Fruit fly (Drosophila melanogaster) whole organism, embryonic: ENCODE results near the gene CG42852.

Source experiments
- BEAF-32 ChIP-seq: fragments of 200-800 bp; sonication (Bioruptor generic); optimal IDR thresholded peaks from 3 replicates; lab custom pipeline; 2017; ENCODE audit warnings: missing biosample characterization, missing genetic modification characterization, mild to moderate bottlenecking, moderate library complexity, missing genetic modification reagents
- CG12659 ChIP-seq: fragments of 200-800 bp; sonication (Bioruptor generic); optimal IDR thresholded peaks from 3 replicates; lab custom pipeline; 2017; ENCODE audit warnings: mild to moderate bottlenecking, missing biosample characterization, missing genetic modification reagents, missing genetic modification characterization
- CG13296 ChIP-seq: fragments of 200-800 bp; sonication (Bioruptor generic); optimal IDR thresholded peaks from 3 replicates; lab custom pipeline; 2018; ENCODE audit warnings: missing biosample characterization, mild to moderate bottlenecking, missing genetic modification characterization
- CG17186 ChIP-seq: fragments of 200-800 bp; sonication (Bioruptor generic); optimal IDR thresholded peaks from 3 replicates; lab custom pipeline; 2017; ENCODE audit warnings: missing biosample characterization, missing genetic modification reagents, missing genetic modification characterization
- CG17328 ChIP-seq: fragments of 200-800 bp; sonication (Bioruptor generic); IDR thresholded peaks from 2 replicates; pipeline ENCODE4 v1.3.6; 2022; ENCODE audit warnings: missing biosample characterization, missing genetic modification characterization
- CG3847 ChIP-seq: fragments of 200-800 bp; sonication (Bioruptor generic); IDR thresholded peaks from 2 replicates; pipeline ENCODE4 v1.3.6; 2022; ENCODE audit warnings: missing biosample characterization, missing genetic modification characterization
- CG4707 ChIP-seq: fragments of 200-800 bp; sonication (Bioruptor generic); optimal IDR thresholded peaks from 2 replicates; lab custom pipeline; 2018; ENCODE audit warnings: missing biosample characterization, mild to moderate bottlenecking, missing genetic modification characterization, moderate library complexity
- CG4730 ChIP-seq: fragments of 200-800 bp; sonication (Bioruptor generic); IDR thresholded peaks from 2 replicates; pipeline ENCODE4 v1.3.6; 2022; ENCODE audit warnings: missing biosample characterization, missing genetic modification characterization
- CG6791 ChIP-seq: fragments of 200-800 bp; sonication (Bioruptor generic); IDR thresholded peaks from 3 replicates; pipeline ENCODE4 v1.3.6; 2022; ENCODE audit warnings: missing biosample characterization, missing genetic modification characterization; ENCODE audit not compliant: partially characterized antibody
- CG7963 ChIP-seq: fragments of 200-800 bp; sonication (Bioruptor generic); IDR thresholded peaks from 3 replicates; pipeline ENCODE4 v1.3.6; 2022; ENCODE audit warnings: missing biosample characterization, missing genetic modification characterization; ENCODE audit not compliant: partially characterized antibody
- CG7987 ChIP-seq: fragments of 200-800 bp; sonication (Bioruptor generic); optimal IDR thresholded peaks from 2 replicates; lab custom pipeline; 2018; ENCODE audit warnings: missing biosample characterization, mild to moderate bottlenecking, missing genetic modification characterization, moderate library complexity
- CG8359 ChIP-seq: fragments of 200-800 bp; sonication (Bioruptor generic); optimal IDR thresholded peaks from 2 replicates; lab custom pipeline; 2017; ENCODE audit warnings: missing biosample characterization, mild to moderate bottlenecking, missing genetic modification characterization, borderline replicate concordance
- CG8924 ChIP-seq: fragments of 200-800 bp; optimal IDR thresholded peaks from 3 replicates; lab custom pipeline; 2019; ENCODE audit warnings: missing biosample characterization, mild to moderate bottlenecking, missing genetic modification characterization, moderate library complexity
- CG9609 ChIP-seq: fragments of 200-800 bp; sonication (Bioruptor generic); optimal IDR thresholded peaks from 3 replicates; lab custom pipeline; 2016; ENCODE audit warnings: missing biosample characterization, missing genetic modification characterization
- D19B ChIP-seq: fragments of 200-800 bp; sonication (Bioruptor generic); optimal IDR thresholded peaks from 2 replicates; lab custom pipeline; 2017; ENCODE audit warnings: missing biosample characterization, mild to moderate bottlenecking, missing genetic modification characterization
- Deaf1 ChIP-seq: fragments of 200-800 bp; optimal IDR thresholded peaks from 3 replicates; lab custom pipeline; 2019; ENCODE audit warnings: missing biosample characterization, mild to moderate bottlenecking, missing genetic modification characterization, moderate library complexity
- Dll ChIP-seq: fragments of 200-800 bp; sonication (Bioruptor generic); IDR thresholded peaks from 4 replicates; pipeline ENCODE4 v1.3.6; 2022; ENCODE audit warnings: missing biosample characterization, missing genetic modification characterization; ENCODE audit not compliant: partially characterized antibody
- E2f1 ChIP-seq: fragments of 200-800 bp; sonication (Bioruptor generic); IDR thresholded peaks from 2 replicates; pipeline ENCODE4 v1.3.6; 2022; ENCODE audit warnings: missing biosample characterization, missing genetic modification characterization
- ERR ChIP-seq: fragments of 200-800 bp; sonication (Bioruptor generic); optimal IDR thresholded peaks from 2 replicates; lab custom pipeline; 2016; ENCODE audit warnings: missing biosample characterization, missing genetic modification characterization
- Ets65A ChIP-seq: fragments of 200-800 bp; sonication (Bioruptor generic); peaks from one replicate; lab custom pipeline; 2016; ENCODE audit warnings: missing biosample characterization, missing genetic modification characterization
- Lpt ChIP-seq: fragments of >200 bp; optimal IDR thresholded peaks from 2 replicates; lab custom pipeline; 2018; ENCODE audit warnings: missing biosample characterization, missing genetic modification characterization
- MBD-R2 ChIP-seq: fragments of 200-800 bp; sonication (Bioruptor generic); IDR thresholded peaks from 2 replicates; pipeline ENCODE4 v1.3.6; 2022; ENCODE audit warnings: missing biosample characterization, missing genetic modification characterization
- Max ChIP-seq: fragments of 200-800 bp; sonication (Bioruptor generic); optimal IDR thresholded peaks from 2 replicates; lab custom pipeline; 2016; ENCODE audit warnings: missing biosample characterization, mild to moderate bottlenecking, missing genetic modification characterization
- Med ChIP-seq: fragments of 200-800 bp; sonication (Bioruptor generic); peaks from one replicate; lab custom pipeline; 2016; ENCODE audit warnings: missing biosample characterization, missing genetic modification characterization, mild to moderate bottlenecking, inconsistent platforms, moderate library complexity
- Mes4 ChIP-seq: fragments of 200-800 bp; sonication (Bioruptor generic); optimal IDR thresholded peaks from 2 replicates; lab custom pipeline; 2016; ENCODE audit warnings: missing biosample characterization, missing genetic modification characterization
- Mrtf ChIP-seq: fragments of 200-800 bp; sonication (Bioruptor generic); IDR thresholded peaks from 3 replicates; pipeline ENCODE4 v1.3.6; 2022; ENCODE audit warnings: missing biosample characterization, missing genetic modification characterization
- NC2β ChIP-seq: fragments of 200-800 bp; sonication (Bioruptor generic); optimal IDR thresholded peaks from 2 replicates; lab custom pipeline; 2016; ENCODE audit warnings: missing biosample characterization, missing genetic modification characterization
- Ravus ChIP-seq: fragments of 200-800 bp; sonication (Bioruptor generic); IDR thresholded peaks from 2 replicates; pipeline ENCODE4 v1.3.6; 2022; ENCODE audit warnings: missing biosample characterization, missing genetic modification characterization
- Scr ChIP-seq: fragments of 200-800 bp; sonication (Bioruptor generic); IDR thresholded peaks from 2 replicates; pipeline ENCODE4 v1.3.6; 2022; ENCODE audit warnings: missing biosample characterization, missing genetic modification characterization; ENCODE audit not compliant: partially characterized antibody
- YL-1 ChIP-seq: fragments of 200-800 bp; sonication (Bioruptor generic); optimal IDR thresholded peaks from 3 replicates; lab custom pipeline; 2017; ENCODE audit warnings: missing biosample characterization, mild to moderate bottlenecking, missing genetic modification characterization
- bbx ChIP-seq: fragments of 200-800 bp; sonication (Bioruptor generic); IDR thresholded peaks from 2 replicates; pipeline ENCODE4 v1.3.6; 2022; ENCODE audit warnings: missing biosample characterization, missing genetic modification characterization; ENCODE audit not compliant: partially characterized antibody
- cas ChIP-seq: fragments of 200-800 bp; sonication (Bioruptor generic); IDR thresholded peaks from 2 replicates; pipeline ENCODE4 v1.3.6; 2022; ENCODE audit warnings: missing biosample characterization, missing genetic modification characterization
- chm ChIP-seq: fragments of 200-800 bp; sonication (Bioruptor generic); IDR thresholded peaks from 2 replicates; pipeline ENCODE4 v1.3.6; 2022; ENCODE audit warnings: missing biosample characterization, missing genetic modification characterization
- crol ChIP-seq: fragments of 200-800 bp; sonication (Bioruptor generic); IDR thresholded peaks from 2 replicates; pipeline ENCODE4 v1.3.6; 2022; ENCODE audit warnings: missing biosample characterization, missing genetic modification characterization
- dm ChIP-seq: fragments of 200-800 bp; sonication (Bioruptor generic); optimal IDR thresholded peaks from 3 replicates; lab custom pipeline; 2016; ENCODE audit warnings: missing biosample characterization, missing genetic modification characterization
- fd3F ChIP-seq: fragments of 200-800 bp; sonication (Bioruptor generic); optimal IDR thresholded peaks from 2 replicates; lab custom pipeline; 2018; ENCODE audit warnings: missing biosample characterization, mild to moderate bottlenecking, missing genetic modification characterization, moderate library complexity
- gro ChIP-seq: fragments of 200-800 bp; sonication (Bioruptor generic); optimal IDR thresholded peaks from 2 replicates; lab custom pipeline; 2016; ENCODE audit warnings: missing biosample characterization, missing genetic modification characterization
- hb ChIP-seq: fragments of 200-800 bp; sonication (Bioruptor generic); IDR thresholded peaks from 3 replicates; pipeline ENCODE4 v1.3.6; 2022; ENCODE audit warnings: missing biosample characterization, missing genetic modification characterization; ENCODE audit not compliant: partially characterized antibody
- ken ChIP-seq: fragments of 200-800 bp; sonication (Bioruptor generic); IDR thresholded peaks from 3 replicates; pipeline ENCODE4 v1.3.6; 2022; ENCODE audit warnings: missing biosample characterization, missing genetic modification characterization
- pros ChIP-seq: fragments of 200-800 bp; sonication (Bioruptor generic); optimal IDR thresholded peaks from 3 replicates; lab custom pipeline; 2019; ENCODE audit warnings: missing biosample characterization, mild to moderate bottlenecking, missing genetic modification characterization, moderate library complexity
- row ChIP-seq: fragments of 200-800 bp; sonication (Bioruptor generic); IDR thresholded peaks from 3 replicates; pipeline ENCODE4 v1.3.6; 2022; ENCODE audit warnings: missing biosample characterization, missing genetic modification characterization
- sens ChIP-seq: fragments of 200-800 bp; sonication (Bioruptor generic); peaks from one replicate; lab custom pipeline; 2016; ENCODE audit warnings: missing biosample characterization, missing genetic modification characterization
- ssp ChIP-seq: fragments of 200-800 bp; sonication (Bioruptor generic); IDR thresholded peaks from 2 replicates; pipeline ENCODE4 v1.3.6; 2022; ENCODE audit warnings: missing biosample characterization, missing genetic modification characterization
- zen ChIP-seq: fragments of 200-800 bp; sonication (Bioruptor generic); optimal IDR thresholded peaks from 3 replicates; lab custom pipeline; 2018; ENCODE audit warnings: missing biosample characterization, mild to moderate bottlenecking, missing genetic modification characterization, moderate library complexity

Gene CG42852

DNA sequence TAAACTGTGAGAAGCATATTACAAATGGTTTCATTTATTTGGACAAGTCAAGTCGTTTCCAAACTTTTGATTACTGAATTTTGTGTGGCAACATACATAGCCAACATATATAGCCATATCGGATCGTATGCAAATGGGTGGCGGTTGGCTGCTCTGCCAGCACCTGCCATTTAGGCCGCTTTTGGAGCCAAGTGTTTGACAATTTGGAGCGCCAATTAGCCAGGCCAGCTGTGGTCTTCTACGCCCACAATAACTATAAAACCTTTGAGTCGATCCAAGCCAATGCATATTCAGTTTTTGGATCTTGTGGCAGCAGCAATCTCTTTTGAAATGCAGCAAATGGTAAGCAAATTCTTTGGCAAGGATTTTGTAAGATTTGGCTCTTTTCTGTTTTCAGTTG, 30.7 kb upstream of the CG42852 start, which contains the start of gene CG13031:
Gene CG13031 (plus strand): TSS at position 301 of the 400 bp plus-strand sequence.
- TF ChIP-seq pros (GFP tag; lab: Kevin White, UChicago) = no peak
- TF ChIP-seq CG7987 (GFP tag; lab: Kevin White, UChicago) = no peak
- TF ChIP-seq Lpt (GFP tag; lab: Kevin White, UChicago) = no peak
- TF ChIP-seq hb (GFP tag; lab: Robert Waterston, UW) = no peak
- no peak for TF ChIP-seq ken (GFP tag; lab: Robert Waterston, UW)
- TF ChIP-seq cas = no peak
- TF ChIP-seq CG13296 (GFP tag; lab: Kevin White, UChicago) = no peak
- no peak for TF ChIP-seq Ravus (GFP tag; lab: Robert Waterston, UW)
- no peak for TF ChIP-seq CG4707
- TF ChIP-seq CG9609 (GFP tag; lab: Kevin White, UChicago) = no peak
- no peak for TF ChIP-seq chm (GFP tag; lab: Robert Waterston, UW)
- no peak for TF ChIP-seq row
- no peak for TF ChIP-seq Mrtf (GFP tag; lab: Robert Waterston, UW)
- no peak for TF ChIP-seq CG8924 (tag; lab: Kevin White, UChicago)
- TF ChIP-seq sens (GFP tag; lab: Kevin White, UChicago) = no peak
- no peak for TF ChIP-seq YL-1 (GFP tag; lab: Kevin White, UChicago)
- TF ChIP-seq crol = no peak
- TF ChIP-seq fd3F (GFP tag; lab: Kevin White, UChicago) = no peak
- TF ChIP-seq CG8359 (GFP tag; lab: Kevin White, UChicago) = no peak
- no peak for TF ChIP-seq Scr (GFP tag; lab: Robert Waterston, UW)

DNA sequence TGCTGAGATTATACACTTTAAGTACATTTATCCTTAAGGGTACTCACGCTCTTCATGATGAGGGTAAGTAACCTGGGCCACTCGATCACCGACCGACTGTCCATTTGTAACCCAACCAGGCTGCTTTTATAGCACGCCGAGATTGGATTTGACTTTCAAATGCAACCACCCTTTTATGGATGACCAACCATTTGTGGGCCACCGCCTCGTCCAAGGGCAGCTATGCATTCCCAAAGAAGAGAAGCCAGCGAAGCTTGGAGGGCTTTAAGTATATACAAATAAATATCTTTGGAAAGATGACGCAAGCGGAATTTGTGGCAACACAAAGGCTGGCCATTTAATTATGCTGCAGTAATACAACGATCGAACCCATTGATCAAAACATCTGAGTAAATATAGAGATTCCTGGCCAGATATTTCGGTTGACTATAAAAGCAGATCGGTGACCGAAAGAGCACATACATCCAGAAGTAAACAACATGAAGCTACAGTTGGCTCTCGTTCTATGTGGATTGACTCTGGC, 29.2 kb upstream of the CG42852 start, which contains the start of the genes CG13026 and PGRP-SB2:
Gene CG13026 (minus strand): TSS at position 101 of the 523 bp plus-strand sequence.
Gene PGRP-SB2 (plus strand): TSS at position 473 of the 523 bp plus-strand sequence.
- no peak for TF ChIP-seq CG4730 (GFP tag; lab: Robert Waterston, UW)
- no peak for TF ChIP-seq Deaf1 (tag; lab: Kevin White, UChicago)
- peak; percentile 8 for TF ChIP-seq Ets65A (GFP tag; lab: Kevin White, UChicago)
- TF ChIP-seq, all 482 proteins: peak for 1

DNA sequence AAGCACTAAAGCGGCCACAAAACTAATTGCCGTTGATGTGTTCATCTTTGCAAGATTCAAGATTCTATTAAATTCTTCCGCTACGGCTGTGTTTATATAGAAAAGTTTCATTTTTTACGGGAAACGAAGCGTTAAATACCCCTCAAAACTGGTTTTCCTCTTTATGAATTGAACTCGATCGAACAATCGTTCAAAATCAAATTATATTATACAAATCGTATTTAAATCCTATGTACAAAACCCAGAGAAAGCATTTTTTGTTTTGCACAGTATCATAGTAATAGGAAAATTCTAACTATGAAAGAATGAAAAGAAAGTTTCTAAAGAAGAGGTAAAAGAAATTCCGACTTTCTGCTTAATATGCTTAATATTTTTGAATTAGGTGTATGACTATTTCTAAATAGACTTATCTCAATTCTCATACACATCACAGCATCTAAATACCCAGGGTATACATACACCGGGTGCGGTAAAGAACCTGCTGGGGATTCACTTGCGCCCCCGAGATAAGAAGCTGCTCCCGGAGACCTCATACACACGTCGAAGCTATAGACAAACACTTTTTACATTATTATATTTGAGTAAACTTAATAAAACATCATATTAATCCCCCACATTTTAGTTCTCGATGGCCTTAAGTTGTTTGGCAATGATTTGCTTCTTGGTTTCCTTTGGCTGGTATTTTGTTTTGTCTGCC, 27.2 kb upstream of the CG42852 start, which contains the start of gene PGRP-SB1:
Gene PGRP-SB1 (minus strand): TSS at position 51 of the 697 bp plus-strand sequence.
- TF ChIP-seq ssp (GFP tag; lab: Robert Waterston, UW) (no peak), D19B (peak; percentile 76)
- TF ChIP-seq, all 482 proteins: peak for 1

DNA sequence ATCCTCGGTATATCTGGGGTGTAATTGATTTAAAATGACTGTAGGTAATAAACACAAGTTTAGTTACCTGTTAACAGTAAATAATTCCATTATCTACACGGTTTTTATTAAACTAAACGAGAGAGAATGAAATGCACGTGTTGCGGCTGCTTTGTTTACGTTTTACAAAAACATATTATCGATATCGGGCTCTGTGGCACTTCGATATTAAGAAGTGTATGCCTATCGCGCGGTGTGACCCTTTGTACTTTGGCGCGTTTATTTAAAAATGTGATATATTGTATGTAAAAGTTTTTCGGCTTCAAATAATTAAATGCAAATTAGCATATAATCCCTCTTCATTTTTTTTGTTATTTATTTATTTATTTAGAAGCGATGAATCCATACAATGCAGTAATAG, 24.6 kb upstream of the CG42852 start, which contains the start of gene Dbp73D:
Gene Dbp73D (minus strand): TSS at position 174 of the 400 bp plus-strand sequence.
- TF ChIP-seq Mes4 (GFP tag; lab: Kevin White, UChicago) (no peak), ERR (GFP tag; lab: Kevin White, UChicago) (no peak), dm (GFP tag; lab: Kevin White, UChicago) (peak; percentile 94), BEAF-32 (peak; percentile 43), Dll (peak; percentile 70; the same call in 3 of the 4 replicates), NC2β (no peak), CG17186 (GFP tag; lab: Kevin White, UChicago) (peak; percentile 32), Max (GFP tag; lab: Kevin White, UChicago) (peak; percentile 88), E2f1 (GFP tag; lab: Robert Waterston, UW) (no peak), gro (peak; percentile 20), CG7963 (GFP tag; lab: Robert Waterston, UW) (peak; percentile 43; the same call in 1 of the 3 replicates), CG12659 (no peak), zen (peak; percentile 19), CG3847 (no peak), CG8924 (tag; lab: Kevin White, UChicago) (no peak), Med (GFP tag; lab: Kevin White, UChicago) (peak; percentile 32), CG6791 (GFP tag; lab: Robert Waterston, UW) (peak; percentile 48; the same call in 1 of the 3 replicates), CG17328 (GFP tag; lab: Robert Waterston, UW) (no peak), MBD-R2 (peak; percentile 56; the same call in 1 of the 2 replicates), bbx (GFP tag; lab: Robert Waterston, UW) (peak; percentile 72)
